Worm (Caenorhabditis elegans) whole organism, young adult: ENCODE measurements around the gene acdh-10.
A peak's percentile ranks its signal among the peaks of the same experiment; 100 is the strongest.

Experiments
- C06A6.2 ChIP-seq: fragments of 200-800 bp; sonication (Bioruptor generic); conservative IDR thresholded peaks from 2 replicates; pipeline ENCODE4 v1.3.6; 2022; ENCODE audit warnings: missing genetic modification characterization, missing compliant biosample characterization
- D2030.7 ChIP-seq: fragments of 200-800 bp; sonication (Bioruptor generic); IDR thresholded peaks from 2 replicates; pipeline ENCODE4 v1.3.6; 2022; ENCODE audit warnings: missing genetic modification reagents, missing genetic modification characterization, missing compliant biosample characterization
- F57A8.1 ChIP-seq: fragments of 200-800 bp; sonication (Bioruptor generic); optimal IDR thresholded peaks from 2 replicates; lab custom pipeline; 2018; ENCODE audit warnings: mild to moderate bottlenecking, missing genetic modification characterization, moderate library complexity, missing compliant biosample characterization
- F57C9.4 ChIP-seq: sonication (generic microtip); optimal IDR thresholded peaks from 2 replicates; lab custom pipeline; 2017; ENCODE audit warnings: mild to moderate bottlenecking, missing genetic modification characterization, missing compliant biosample characterization
- K11D2.4 ChIP-seq: fragments of 200-800 bp; sonication (Bioruptor generic); IDR thresholded peaks from 2 replicates; pipeline ENCODE4 v1.3.6; 2022; ENCODE audit warnings: missing genetic modification reagents, missing genetic modification characterization, missing compliant biosample characterization
- Y56A3A.18 ChIP-seq: fragments of 200-800 bp; sonication (Bioruptor generic); IDR thresholded peaks from 2 replicates; pipeline ENCODE4 v1.3.6; 2022; ENCODE audit warnings: missing genetic modification reagents, missing genetic modification characterization, missing compliant biosample characterization
- Y95B8A.8 ChIP-seq: fragments of 200-800 bp; sonication (Bioruptor generic); IDR thresholded peaks from 2 replicates; pipeline ENCODE4 v1.3.6; 2022; ENCODE audit warnings: missing genetic modification reagents, missing genetic modification characterization, missing compliant biosample characterization
- akir-1 ChIP-seq: fragments of 200-800 bp; sonication (Bioruptor generic); optimal IDR thresholded peaks from 2 replicates; lab custom pipeline; 2018; ENCODE audit warnings: mild to moderate bottlenecking, missing genetic modification characterization, moderate library complexity, missing compliant biosample characterization
- atf-7 ChIP-seq: sonication (generic microtip); optimal IDR thresholded peaks from 2 replicates; lab custom pipeline; 2017; ENCODE audit warnings: mild to moderate bottlenecking, missing genetic modification characterization, missing compliant biosample characterization
- cebp-1 ChIP-seq, 2 experiments: fragments of 200-800 bp in 1 of 2; sonication (Bioruptor generic) in 1 of 2; sonication (generic microtip) in 1 of 2; IDR thresholded peaks in 1 of 2; optimal IDR thresholded peaks in 1 of 2; 2 replicates each; pipeline versions ENCODE4 v1.3.6 to Lab custom; 2017 to 2022; ENCODE audit warnings: missing compliant biosample characterization in 2 of 2, missing genetic modification characterization in 2 of 2, mild to moderate bottlenecking in 1 of 2, missing genetic modification reagents in 1 of 2, moderate library complexity in 1 of 2
- ceh-100 ChIP-seq: fragments of 200-800 bp; sonication (Bioruptor generic); IDR thresholded peaks from 2 replicates; pipeline ENCODE4 v1.3.6; 2022; ENCODE audit warnings: missing genetic modification reagents, missing genetic modification characterization, missing compliant biosample characterization
- ceh-27 ChIP-seq: fragments of 200-800 bp; sonication (Bioruptor generic); optimal IDR thresholded peaks from 2 replicates; lab custom pipeline; 2018; ENCODE audit warnings: mild to moderate bottlenecking, missing genetic modification characterization, moderate library complexity, missing compliant biosample characterization
- die-1 ChIP-seq: sonication (generic microtip); optimal IDR thresholded peaks from 2 replicates; lab custom pipeline; 2016; ENCODE audit warnings: missing genotype, mild to moderate bottlenecking, missing genetic modification characterization, missing compliant biosample characterization
- dox-1 ChIP-seq: fragments of 200-800 bp; sonication (Bioruptor generic); IDR thresholded peaks from 2 replicates; pipeline ENCODE4 v1.3.6; 2022; ENCODE audit warnings: missing genetic modification reagents, missing genetic modification characterization, missing compliant biosample characterization
- egrh-3 ChIP-seq: fragments of 200-800 bp; sonication (Bioruptor generic); IDR thresholded peaks from 2 replicates; pipeline ENCODE4 v1.3.6; 2022; ENCODE audit warnings: missing genetic modification reagents, missing genetic modification characterization, missing compliant biosample characterization
- ets-4 ChIP-seq: fragments of 200-800 bp; sonication (Bioruptor generic); optimal IDR thresholded peaks from 2 replicates; lab custom pipeline; 2018; ENCODE audit warnings: mild to moderate bottlenecking, missing genetic modification characterization, missing compliant biosample characterization
- hlh-12 ChIP-seq: sonication (generic microtip); optimal IDR thresholded peaks from 2 replicates; lab custom pipeline; 2016; ENCODE audit warnings: missing genetic modification characterization, missing compliant biosample characterization
- let-526 ChIP-seq: fragments of 200-800 bp; sonication (Bioruptor generic); IDR thresholded peaks from 2 replicates; pipeline ENCODE4 v1.3.6; 2022; ENCODE audit warnings: missing genetic modification reagents, missing genetic modification characterization, missing compliant biosample characterization
- let-607 ChIP-seq, 2 experiments: fragments of 200-800 bp in 1 of 2; sonication (Bioruptor generic) in 1 of 2; sonication (generic microtip) in 1 of 2; optimal IDR thresholded peaks; 2 replicates each; lab custom pipeline; 2016 to 2018; ENCODE audit warnings: mild to moderate bottlenecking in 2 of 2, missing compliant biosample characterization in 2 of 2, missing genetic modification characterization in 2 of 2, moderate library complexity in 2 of 2, missing genotype in 1 of 2
- lin-26 ChIP-seq: fragments of 200-800 bp; sonication (Bioruptor generic); IDR thresholded peaks from 2 replicates; pipeline ENCODE4 v1.3.6; 2022; ENCODE audit warnings: missing genetic modification reagents, missing genetic modification characterization, missing compliant biosample characterization
- lir-1 ChIP-seq: fragments of 200-800 bp; sonication (Bioruptor generic); conservative IDR thresholded peaks from 2 replicates; pipeline ENCODE4 v1.3.6; 2022; ENCODE audit warnings: missing genetic modification reagents, missing genetic modification characterization, missing compliant biosample characterization
- lsy-27 ChIP-seq: sonication (generic microtip); optimal IDR thresholded peaks from 2 replicates; lab custom pipeline; 2017; ENCODE audit warnings: missing genetic modification characterization, mild to moderate bottlenecking, missing compliant biosample characterization, antibody characterized with exemption, missing genotype, borderline replicate concordance; ENCODE audit not compliant: insufficient read depth
- madf-10 ChIP-seq: sonication (generic microtip); optimal IDR thresholded peaks from 2 replicates; lab custom pipeline; 2016; ENCODE audit warnings: mild to moderate bottlenecking, missing genetic modification characterization, missing compliant biosample characterization
- madf-8 ChIP-seq: fragments of 200-800 bp; sonication (Bioruptor generic); conservative IDR thresholded peaks from 2 replicates; pipeline ENCODE4 v1.3.6; 2022; ENCODE audit warnings: missing genetic modification reagents, missing genetic modification characterization, missing compliant biosample characterization
- mel-28 ChIP-seq: sonication (generic microtip); optimal IDR thresholded peaks from 2 replicates; lab custom pipeline; 2016; ENCODE audit warnings: borderline replicate concordance, mild to moderate bottlenecking, missing genetic modification characterization, missing compliant biosample characterization
- mes-4 ChIP-seq: sonication (generic microtip); optimal IDR thresholded peaks from 2 replicates; lab custom pipeline; 2016; ENCODE audit warnings: missing genotype, missing genetic modification characterization, missing compliant biosample characterization
- nfya-2 ChIP-seq: fragments of 200-800 bp; sonication (Bioruptor generic); IDR thresholded peaks from 2 replicates; pipeline ENCODE4 v1.3.6; 2022; ENCODE audit warnings: missing genetic modification reagents, missing genetic modification characterization, missing compliant biosample characterization
- nhr-179 ChIP-seq: sonication (generic microtip); optimal IDR thresholded peaks from 2 replicates; lab custom pipeline; 2016; ENCODE audit warnings: mild to moderate bottlenecking, missing genetic modification characterization, missing compliant biosample characterization
- nhr-27 ChIP-seq: fragments of 200-800 bp; sonication (Bioruptor generic); optimal IDR thresholded peaks from 2 replicates; lab custom pipeline; 2018; ENCODE audit warnings: mild to moderate bottlenecking, missing genetic modification characterization, moderate library complexity, missing compliant biosample characterization
- nhr-80 ChIP-seq: sonication (generic microtip); optimal IDR thresholded peaks from 2 replicates; lab custom pipeline; 2016; ENCODE audit warnings: missing genetic modification characterization, missing compliant biosample characterization
- nhr-90 ChIP-seq: sonication (generic microtip); optimal IDR thresholded peaks from 2 replicates; lab custom pipeline; 2016; ENCODE audit warnings: missing genotype, mild to moderate bottlenecking, missing genetic modification characterization, missing compliant biosample characterization
- rcor-1 ChIP-seq: fragments of 200-800 bp; sonication (Bioruptor generic); IDR thresholded peaks from 2 replicates; pipeline ENCODE4 v1.3.6; 2022; ENCODE audit warnings: missing genetic modification reagents, missing genetic modification characterization, missing compliant biosample characterization
- rpc-1 ChIP-seq, 2 experiments: fragments of 150-350 bp in 1 of 2; sonication (generic microtip) in 1 of 2; optimal IDR thresholded peaks; 2 replicates each; lab custom pipeline; 2014 to 2018; ENCODE audit warnings: missing biosample characterization in 1 of 2, missing genetic modification characterization in 1 of 2, missing genetic modification reagents in 1 of 2, missing genotype in 1 of 2
- snpc-1.1 ChIP-seq: sonication (generic microtip); optimal IDR thresholded peaks from 2 replicates; lab custom pipeline; 2017; ENCODE audit warnings: missing genetic modification characterization, mild to moderate bottlenecking, missing compliant biosample characterization, antibody characterized with exemption, moderate library complexity, missing genotype, missing genetic modification reagents; ENCODE audit not compliant: insufficient read depth
- somi-1 ChIP-seq: fragments of 200-800 bp; sonication (Bioruptor generic); optimal IDR thresholded peaks from 2 replicates; lab custom pipeline; 2018; ENCODE audit warnings: mild to moderate bottlenecking, missing genetic modification characterization, missing compliant biosample characterization
- unc-62 ChIP-seq: fragments of 150-350 bp; optimal IDR thresholded peaks from 2 replicates; lab custom pipeline; 2014; ENCODE audit warnings: missing biosample characterization, missing genetic modification reagents, missing genetic modification characterization
- ztf-3 ChIP-seq: fragments of 200-800 bp; sonication (Bioruptor generic); optimal IDR thresholded peaks from 2 replicates; lab custom pipeline; 2018; ENCODE audit warnings: mild to moderate bottlenecking, missing genetic modification characterization, missing compliant biosample characterization

The acdh-10 gene

DNA sequence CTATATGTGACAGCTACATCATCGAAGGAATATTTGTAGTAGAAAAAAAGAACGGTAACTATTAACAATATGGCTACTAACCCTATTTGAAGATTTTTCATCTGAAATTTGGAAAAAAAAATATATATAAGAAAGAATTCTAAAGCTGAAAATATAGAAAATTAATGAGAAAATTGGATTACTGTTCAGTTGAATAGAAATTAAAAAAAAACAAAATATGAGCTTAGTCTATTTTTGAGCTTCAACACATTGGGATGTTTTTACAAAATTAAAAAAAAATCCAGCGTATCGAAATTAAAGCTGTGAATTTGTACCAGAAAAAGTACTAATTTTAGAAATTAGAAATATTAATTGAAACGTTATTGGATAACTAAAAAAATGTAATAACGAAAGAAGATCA, 5.4 kb downstream of the acdh-10 start, which contains the start of gene T08G2.2:
T08G2.2 (minus strand) TSS at position 101 of the 400 bp plus-strand sequence.
- TF ChIP-seq rpc-1 (optimal IDR thresholded peaks at IDR 0.05; lab: Kevin White, UChicago) = no peak
- TF ChIP-seq rpc-1 (tag; optimal IDR thresholded peaks at IDR 0.05; lab: Kevin White, UChicago) = no peak
- no peak for TF ChIP-seq ztf-3 (GFP tag; lab: Kevin White, UChicago)
- no peak for TF ChIP-seq unc-62
- TF ChIP-seq die-1 (tag; lab: Kevin White, UChicago) = no peak
- no peak for TF ChIP-seq ets-4 (GFP tag; lab: Kevin White, UChicago)
- no peak for TF ChIP-seq mel-28
- no peak for TF ChIP-seq ceh-27 (GFP tag; lab: Kevin White, UChicago)
- TF ChIP-seq D2030.7 (GFP tag; lab: Robert Waterston, UW) = no peak
- TF ChIP-seq F57C9.4 (tag; lab: Kevin White, UChicago) = no peak

- TF ChIP-seq nhr-27 (tag; lab: Kevin White, UChicago) (no peak), nhr-80 (tag; lab: Kevin White, UChicago) (peak; percentile 7)
- TF ChIP-seq, all 124 proteins: peak for 1
Measured at ce11 chrX:17205853-17206252, 8.8 kb downstream of the acdh-10 start.

- TF ChIP-seq nhr-27 (tag; lab: Kevin White, UChicago) = no peak
- TF ChIP-seq somi-1 (GFP tag; lab: Kevin White, UChicago) = no peak
- TF ChIP-seq snpc-1.1 (tag; lab: Kevin White, UChicago) = no peak
- no peak for TF ChIP-seq akir-1
- TF ChIP-seq atf-7 (tag; lab: Kevin White, UChicago) = no peak
- no peak for TF ChIP-seq F57A8.1 (GFP tag; lab: Kevin White, UChicago)
- TF ChIP-seq ceh-27 (GFP tag; lab: Kevin White, UChicago) = no peak
- no peak for TF ChIP-seq nfya-2
- TF ChIP-seq rcor-1 = no peak
- no peak for TF ChIP-seq dox-1 (GFP tag; lab: Robert Waterston, UW)
- TF ChIP-seq hlh-12 (tag; lab: Kevin White, UChicago) = no peak
- TF ChIP-seq lsy-27 (tag; lab: Kevin White, UChicago) = no peak
- no peak for TF ChIP-seq mel-28
- no peak for TF ChIP-seq die-1 (tag; lab: Kevin White, UChicago)
- TF ChIP-seq lir-1 (GFP tag; lab: Robert Waterston, UW) = no peak
Measured at ce11 chrX:17203399-17203798, 11.3 kb downstream of the acdh-10 start.

DNA sequence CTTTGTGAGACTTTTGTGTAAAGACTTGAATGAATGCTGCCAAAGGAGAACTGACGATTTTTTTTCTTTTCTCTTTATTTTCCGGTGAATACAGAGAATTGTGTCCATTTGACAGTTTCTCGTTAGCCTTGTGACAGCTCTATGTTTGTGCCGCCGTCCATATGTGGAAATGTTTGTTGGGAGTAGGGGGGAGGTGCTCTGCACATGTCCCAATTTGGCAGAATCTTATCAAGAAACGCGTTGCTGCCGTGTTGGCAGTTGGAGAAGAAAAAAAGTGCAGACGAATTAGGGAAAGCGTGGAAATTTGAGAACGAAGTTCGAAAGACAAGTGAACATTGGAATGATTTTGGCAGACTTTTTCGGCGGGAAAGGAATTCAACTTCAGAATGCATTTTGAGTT, 16.9 kb downstream of the acdh-10 start:
- TF ChIP-seq cebp-1 (GFP tag; IDR thresholded peaks at IDR 0.05; lab: Robert Waterston, UW) (0 out of 2 replicates have a peak, but pooled peaks have one; percentile 14), cebp-1 (tag; optimal IDR thresholded peaks at IDR 0.05; lab: Kevin White, UChicago) (no peak), C06A6.2 (no peak), Y95B8A.8 (GFP tag; lab: Robert Waterston, UW) (no peak), let-607 (tag; optimal IDR thresholded peaks at IDR 0.05; lab: Kevin White, UChicago) (peak; percentile 94 to 97), madf-8 (GFP tag; lab: Robert Waterston, UW) (no peak), nhr-179 (tag; lab: Kevin White, UChicago) (no peak), ceh-100 (GFP tag; lab: Robert Waterston, UW) (no peak), let-526 (GFP tag; lab: Robert Waterston, UW) (no peak), madf-10 (tag; lab: Kevin White, UChicago) (no peak), akir-1 (no peak), nhr-80 (tag; lab: Kevin White, UChicago) (peak; percentile 97), dox-1 (GFP tag; lab: Robert Waterston, UW) (peak; percentile 84), egrh-3 (GFP tag; lab: Robert Waterston, UW) (0 out of 2 replicates have a peak, but pooled peaks have one; percentile 25), ets-4 (GFP tag; lab: Kevin White, UChicago) (peak; percentile 31), nhr-90 (tag; lab: Kevin White, UChicago) (peak; percentile 26), mes-4 (tag; lab: Kevin White, UChicago) (no peak), K11D2.4 (GFP tag; lab: Robert Waterston, UW) (0 out of 2 replicates have a peak, but pooled peaks have one; percentile 30), lin-26 (no peak), Y56A3A.18 (GFP tag; lab: Robert Waterston, UW) (0 out of 2 replicates have a peak, but pooled peaks have one; percentile 26)
